Fruit fly (Drosophila melanogaster): ENCODE data around the gene CG42359.
A peak's percentile ranks its signal among the peaks of the same experiment; 100 is the strongest.

The CG42359 gene

dm6 chr3R:19113836-19114235, 48.3 kb downstream of the CG42359 start (continued):
- TF ChIP-seq gfzf (GFP tag; optimal IDR thresholded peaks at IDR 0.05) (no peak), twi (tag; optimal IDR thresholded peaks at IDR 0.05) (no peak), ase (GFP tag; IDR thresholded peaks at IDR 0.05) (0 out of 3 replicates have a peak, but pooled peaks have one; percentile 26), CG13775 (GFP tag; optimal IDR thresholded peaks at IDR 0.05) (no peak), Side (GFP tag; optimal IDR thresholded peaks at IDR 0.05) (no peak), Oaz (GFP tag; IDR thresholded peaks at IDR 0.05) (no peak), Opbp (GFP tag; IDR thresholded peaks at IDR 0.05; ENCODE audit: partially characterized antibody) (no peak), CG15011 (GFP tag; optimal IDR thresholded peaks at IDR 0.05) (no peak), tgo (GFP tag; IDR thresholded peaks at IDR 0.05) (no peak), Hey (tag; optimal IDR thresholded peaks at IDR 0.05) (no peak), dpn (GFP tag; optimal IDR thresholded peaks at IDR 0.05) (peak in 1 of 2 experiments; percentile 49), so (GFP tag; IDR thresholded peaks at IDR 0.05) (0 out of 3 replicates have a peak, but pooled peaks have one; percentile 8), CG8765 (GFP tag; IDR thresholded peaks at IDR 0.05) (no peak), CG4730 (GFP tag; IDR thresholded peaks at IDR 0.05) (no peak), bcd (GFP tag; optimal IDR thresholded peaks at IDR 0.05) (no peak), Fer1 (GFP tag; optimal IDR thresholded peaks at IDR 0.05) (no peak), CG17802 (tag; optimal IDR thresholded peaks at IDR 0.05) (no peak), fd3F (GFP tag; optimal IDR thresholded peaks at IDR 0.05) (no peak), Spps (tag; optimal IDR thresholded peaks at IDR 0.05) (no peak), dysf (GFP tag; IDR thresholded peaks at IDR 0.05) (no peak), CG12659 (GFP tag; optimal IDR thresholded peaks at IDR 0.05) (no peak), sisA (GFP tag; IDR thresholded peaks at IDR 0.05) (no peak), CG16863 (GFP tag; optimal IDR thresholded peaks at IDR 0.05) (peak; percentile 37), CG18599 (GFP tag; optimal IDR thresholded peaks at IDR 0.05) (no peak), lab (GFP tag; optimal IDR thresholded peaks at IDR 0.05) (no peak), Hsf (GFP tag; optimal IDR thresholded peaks at IDR 0.05) (peak; percentile 40), CG10209 (GFP tag; optimal IDR thresholded peaks at IDR 0.05) (peak; percentile 16), CG3995 (GFP tag; optimal IDR thresholded peaks at IDR 0.05) (no peak), CG18011 (GFP tag; optimal IDR thresholded peaks at IDR 0.05) (no peak), odd (GFP tag; optimal IDR thresholded peaks at IDR 0.05) (no peak), abd-A (tag; optimal IDR thresholded peaks at IDR 0.05) (no peak), Asciz (GFP tag; optimal IDR thresholded peaks at IDR 0.05) (peak; percentile 27), Ravus (GFP tag; IDR thresholded peaks at IDR 0.05) (no peak), crc (GFP tag; optimal IDR thresholded peaks at IDR 0.05) (no peak), E2f1 (GFP tag; IDR thresholded peaks at IDR 0.05) (peak; percentile 29; the same call in 1 of the 2 replicates), Camta (GFP tag; optimal IDR thresholded peaks at IDR 0.05) (no peak), CG12391 (tag; optimal IDR thresholded peaks at IDR 0.05) (peak; percentile 33), klu (GFP tag; IDR thresholded peaks at IDR 0.05) (no peak), CG12942 (GFP tag; optimal IDR thresholded peaks at IDR 0.05) (no peak), CG17186 (GFP tag; optimal IDR thresholded peaks at IDR 0.05) (no peak), grau (tag; optimal IDR thresholded peaks at IDR 0.05) (peak; percentile 27), ind (GFP tag; optimal IDR thresholded peaks at IDR 0.05) (peak; percentile 36), PHDP (tag; optimal IDR thresholded peaks at IDR 0.05) (peak; percentile 10), CG33213 (GFP tag; optimal IDR thresholded peaks at IDR 0.05) (no peak), croc (GFP tag; conservative IDR thresholded peaks at IDR 0.05) (no peak), zf30C (GFP tag; optimal IDR thresholded peaks at IDR 0.05) (no peak), dmrt11E (tag; optimal IDR thresholded peaks at IDR 0.05) (peak; percentile 34), CkIIα-i1 (GFP tag; IDR thresholded peaks at IDR 0.05) (no peak), CG14050 (GFP tag; IDR thresholded peaks at IDR 0.05) (no peak), wor (GFP tag; IDR thresholded peaks at IDR 0.05) (0 out of 2 replicates have a peak, but pooled peaks have one; percentile 27), CG30431 (GFP tag; optimal IDR thresholded peaks at IDR 0.05) (peak; percentile 39)
